Worm (Caenorhabditis elegans) whole organism, early embryonic: ENCODE results near the gene F58E2.2.
A peak's percentile ranks its signal among the peaks of the same experiment; 100 is the strongest.

ENCODE experiments used
- B0310.2 ChIP-seq: sonication (generic microtip); optimal IDR thresholded peaks from 2 replicates; lab custom pipeline; 2016; ENCODE audit warnings: mild to moderate bottlenecking, missing genetic modification characterization, missing compliant biosample characterization
- F13C5.2 ChIP-seq: sonication (generic microtip); optimal IDR thresholded peaks from 2 replicates; lab custom pipeline; 2017; ENCODE audit warnings: mild to moderate bottlenecking, missing genetic modification characterization, inconsistent platforms, missing compliant biosample characterization
- aly-1 ChIP-seq: sonication (generic microtip); optimal IDR thresholded peaks from 2 replicates; lab custom pipeline; 2016; ENCODE audit warnings: missing genetic modification characterization, missing compliant biosample characterization
- ama-1 ChIP-seq: fragments of 150-350 bp; optimal IDR thresholded peaks from 2 replicates; lab custom pipeline; 2014
- ceh-36 ChIP-seq: sonication (generic microtip); optimal IDR thresholded peaks from 2 replicates; lab custom pipeline; 2016; ENCODE audit warnings: missing genetic modification characterization, inconsistent platforms, missing compliant biosample characterization
- ets-7 ChIP-seq: sonication (generic microtip); optimal IDR thresholded peaks from 2 replicates; lab custom pipeline; 2016; ENCODE audit warnings: missing genotype, missing genetic modification characterization, missing compliant biosample characterization
- flt-1 ChIP-seq: fragments of 200-800 bp; sonication (Bioruptor generic); IDR thresholded peaks from 2 replicates; pipeline ENCODE4 v1.3.6; 2022; ENCODE audit warnings: missing genetic modification characterization, missing compliant biosample characterization
- hmg-4 ChIP-seq: fragments of 200-800 bp; sonication (Bioruptor generic); optimal IDR thresholded peaks from 2 replicates; lab custom pipeline; 2018; ENCODE audit warnings: mild to moderate bottlenecking, missing genetic modification characterization, missing compliant biosample characterization
- hnd-1 ChIP-seq: sonication (generic microtip); optimal IDR thresholded peaks from 2 replicates; lab custom pipeline; 2016; ENCODE audit warnings: missing genetic modification characterization, missing compliant biosample characterization
- pes-1 ChIP-seq: fragments of 200-800 bp; sonication (Bioruptor generic); IDR thresholded peaks from 2 replicates; pipeline ENCODE4 v1.3.6; 2022; ENCODE audit warnings: missing genetic modification reagents, missing genetic modification characterization, missing compliant biosample characterization
- tbx-11 ChIP-seq: fragments of 200-800 bp; sonication (Bioruptor generic); IDR thresholded peaks from 2 replicates; pipeline ENCODE4 v1.3.6; 2022; ENCODE audit warnings: missing genetic modification characterization, missing compliant biosample characterization
- tbx-37 ChIP-seq: fragments of 200-800 bp; sonication (Bioruptor generic); conservative IDR thresholded peaks from 2 replicates; pipeline ENCODE4 v1.3.6; 2022; ENCODE audit warnings: missing genetic modification reagents, missing genetic modification characterization, missing compliant biosample characterization
- tra-4 ChIP-seq: sonication (generic microtip); optimal IDR thresholded peaks from 2 replicates; lab custom pipeline; 2017; ENCODE audit warnings: missing genetic modification characterization, missing compliant biosample characterization

DNA sequence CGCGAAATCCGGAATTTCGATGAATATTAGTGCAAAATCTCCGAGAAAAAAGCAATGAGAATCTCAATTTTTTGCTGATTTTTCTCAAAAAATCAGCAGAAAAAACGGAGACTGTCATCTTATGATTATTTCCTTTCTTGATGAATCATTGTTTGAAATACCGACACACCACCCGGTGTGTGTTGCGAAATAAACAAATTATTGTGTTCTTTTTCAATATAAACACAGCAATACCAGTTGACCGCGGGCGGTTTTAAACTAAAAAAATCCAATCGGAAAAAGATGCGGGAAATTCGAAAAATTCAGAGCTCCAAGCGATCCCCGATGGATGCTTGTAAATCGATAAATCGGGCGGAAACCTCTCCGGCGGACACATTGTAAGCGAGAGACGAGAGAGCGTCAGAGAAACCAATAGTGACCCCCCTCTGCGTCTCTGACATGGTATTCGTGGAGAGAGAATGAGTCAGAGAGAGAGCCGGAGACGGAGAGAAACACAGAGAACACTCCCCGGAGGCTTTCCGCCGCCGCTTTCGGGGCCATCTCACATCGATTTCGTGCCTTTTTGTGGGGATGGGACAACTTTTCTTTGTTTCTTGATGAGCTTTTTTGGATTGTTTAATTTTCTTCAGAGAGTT, 45.7 kb downstream of the F58E2.2 start:
- TF ChIP-seq B0310.2 (tag; lab: Kevin White, UChicago) (no peak), ama-1 (lab: Kevin White, UChicago) (no peak), hmg-4 (peak; percentile 65), ceh-36 (tag; lab: Kevin White, UChicago) (no peak), flt-1 (GFP tag; lab: Robert Waterston, UW) (no peak), tra-4 (tag; lab: Kevin White, UChicago) (no peak), hnd-1 (no peak), aly-1 (no peak), ets-7 (tag; lab: Kevin White, UChicago) (no peak), F13C5.2 (no peak), tbx-37 (GFP tag; lab: Robert Waterston, UW) (no peak), tbx-11 (no peak), pes-1 (GFP tag; lab: Robert Waterston, UW) (no peak)
